Fruit fly (Drosophila melanogaster): Measurements from ENCODE around the gene CG43091.

Gene CG43091

DNA sequence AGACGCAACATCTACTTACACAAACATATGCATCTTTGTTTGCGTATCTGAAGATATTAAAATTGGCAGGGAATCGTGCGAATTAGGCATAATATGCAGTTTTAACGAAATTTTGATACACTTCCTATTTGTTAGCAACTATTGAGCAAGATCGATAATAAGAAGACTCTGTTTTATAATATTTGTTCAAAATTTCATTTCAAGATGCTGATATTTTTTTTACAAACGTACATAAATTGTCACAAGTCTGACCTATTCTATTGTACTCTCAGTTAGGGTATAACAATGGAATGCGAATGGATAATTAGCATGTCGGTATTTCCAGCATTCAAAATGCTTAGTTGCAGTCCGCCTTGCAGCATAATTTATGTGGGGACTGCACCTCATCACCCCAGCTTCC is 40.7 kb downstream of the CG43091 start (continued):
- TF ChIP-seq CG10321 (GFP tag; IDR thresholded peaks at IDR 0.05) (no peak), phol (tag; optimal IDR thresholded peaks at IDR 0.05) (peak; percentile 19), NFAT (GFP tag; IDR thresholded peaks at IDR 0.05) (0 out of 2 replicates have a peak, but pooled peaks have one; percentile 23), E2f2 (GFP tag; IDR thresholded peaks at IDR 0.05) (no peak), pan (optimal IDR thresholded peaks at IDR 0.05) (no peak), pan (GFP tag; optimal IDR thresholded peaks at IDR 0.05 in 1 of 2, IDR thresholded peaks at IDR 0.05 in 1 of 2) (peak in 1 of 2 experiments; percentile 75), CG7271 (tag; optimal IDR thresholded peaks at IDR 0.05) (no peak), Lpt (GFP tag; optimal IDR thresholded peaks at IDR 0.05) (no peak), CG30020 (tag; optimal IDR thresholded peaks at IDR 0.05) (no peak), sna (GFP tag; IDR thresholded peaks at IDR 0.05; ENCODE audit: partially characterized antibody) (no peak), Ets97D (GFP tag; optimal IDR thresholded peaks at IDR 0.05) (no peak), Ptx1 (GFP tag; IDR thresholded peaks at IDR 0.05) (peak; percentile 73), dpn (GFP tag; optimal IDR thresholded peaks at IDR 0.05) (no peak), gsb-n (tag; optimal IDR thresholded peaks at IDR 0.05) (no peak), Hmr (GFP tag; optimal IDR thresholded peaks at IDR 0.05) (peak; percentile 3), klu (GFP tag; IDR thresholded peaks at IDR 0.05) (peak; percentile 42; the same call in 1 of the 2 replicates), CG14050 (GFP tag; IDR thresholded peaks at IDR 0.05) (no peak), sqz (GFP tag; optimal IDR thresholded peaks at IDR 0.05) (no peak), row (GFP tag; IDR thresholded peaks at IDR 0.05) (0 out of 3 replicates have a peak, but pooled peaks have one; percentile 13), Drgx (GFP tag; IDR thresholded peaks at IDR 0.05) (peak; percentile 74), CG17186 (GFP tag; optimal IDR thresholded peaks at IDR 0.05) (no peak), CG31224 (GFP tag; IDR thresholded peaks at IDR 0.05) (0 out of 2 replicates have a peak, but pooled peaks have one; percentile 12), CG15269 (tag; optimal IDR thresholded peaks at IDR 0.05) (no peak), Gsc (GFP tag; IDR thresholded peaks at IDR 0.05) (no peak), CG17359 (tag; optimal IDR thresholded peaks at IDR 0.05) (peak; percentile 13), Rfx (GFP tag; IDR thresholded peaks at IDR 0.05) (peak; percentile 53), eyg (GFP tag; optimal IDR thresholded peaks at IDR 0.05) (no peak), luna (GFP tag; optimal IDR thresholded peaks at IDR 0.05) (no peak), mirr (GFP tag; optimal IDR thresholded peaks at IDR 0.05) (no peak), pros (GFP tag; optimal IDR thresholded peaks at IDR 0.05) (no peak), mam (GFP tag; optimal IDR thresholded peaks at IDR 0.05) (peak; percentile 7), Ets65A (GFP tag) (peak; percentile 84), Meics (GFP tag; optimal IDR thresholded peaks at IDR 0.05) (no peak), Ada2b (GFP tag; IDR thresholded peaks at IDR 0.05) (no peak), lmd (GFP tag; IDR thresholded peaks at IDR 0.05) (peak; percentile 37), CG18262 (tag; optimal IDR thresholded peaks at IDR 0.05) (peak; percentile 25), CG2120 (GFP tag; optimal IDR thresholded peaks at IDR 0.05) (peak; percentile 27), Med (GFP tag) (peak; percentile 65), peb (GFP tag; IDR thresholded peaks at IDR 0.05) (no peak), cwo (GFP tag; optimal IDR thresholded peaks at IDR 0.05) (no peak), CG7963 (GFP tag; IDR thresholded peaks at IDR 0.05; ENCODE audit: partially characterized antibody) (no peak), sr (GFP tag; IDR thresholded peaks at IDR 0.05) (no peak), ttk (GFP tag; IDR thresholded peaks at IDR 0.05) (peak; percentile 45; the same call in 1 of the 2 replicates), zfh1 (GFP tag; IDR thresholded peaks at IDR 0.05) (peak; percentile 33; the same call in 1 of the 3 replicates), grau (tag; optimal IDR thresholded peaks at IDR 0.05) (no peak), CG17568 (GFP tag; optimal IDR thresholded peaks at IDR 0.05) (no peak), Poxn (GFP tag; IDR thresholded peaks at IDR 0.05) (no peak), bab2 (GFP tag; optimal IDR thresholded peaks at IDR 0.05) (no peak), Elba2 (GFP tag; optimal IDR thresholded peaks at IDR 0.05) (no peak), CG6689 (GFP tag; IDR thresholded peaks at IDR 0.05) (peak; percentile 17; the same call in 1 of the 2 replicates), vvl (GFP tag; IDR thresholded peaks at IDR 0.05) (peak; percentile 57; the same call in 1 of the 2 replicates), h (optimal IDR thresholded peaks at IDR 0.05) (no peak), ase (GFP tag; IDR thresholded peaks at IDR 0.05) (peak; percentile 41; the same call in 1 of the 3 replicates)

Measured in whole organism, embryonic.